Worm (Caenorhabditis elegans) whole organism, young adult: ENCODE measurements around the gene F32D8.11.

Source experiments
- F55B11.4 ChIP-seq: sonication (generic microtip); optimal IDR thresholded peaks from 2 replicates; lab custom pipeline; 2016; ENCODE audit warnings: missing compliant biosample characterization, missing genetic modification characterization, borderline replicate concordance; ENCODE audit not compliant: insufficient read depth
- T07F8.4 ChIP-seq: sonication (generic microtip); optimal IDR thresholded peaks from 2 replicates; lab custom pipeline; 2016; ENCODE audit warnings: mild to moderate bottlenecking, missing genetic modification characterization, moderate library complexity, missing compliant biosample characterization
- dpl-1 ChIP-seq: fragments of 150-350 bp; optimal IDR thresholded peaks from 2 replicates; lab custom pipeline; 2014; ENCODE audit warnings: missing biosample characterization, missing genetic modification reagents, missing genetic modification characterization
- lsl-1 ChIP-seq: fragments of 200-800 bp; sonication (Bioruptor generic); optimal IDR thresholded peaks from 2 replicates; lab custom pipeline; 2018; ENCODE audit warnings: mild to moderate bottlenecking, missing genetic modification characterization, moderate library complexity, missing compliant biosample characterization
- mel-28 ChIP-seq: sonication (generic microtip); optimal IDR thresholded peaks from 2 replicates; lab custom pipeline; 2016; ENCODE audit warnings: borderline replicate concordance, mild to moderate bottlenecking, missing genetic modification characterization, missing compliant biosample characterization
- nhr-90 ChIP-seq: sonication (generic microtip); optimal IDR thresholded peaks from 2 replicates; lab custom pipeline; 2016; ENCODE audit warnings: missing genotype, mild to moderate bottlenecking, missing genetic modification characterization, missing compliant biosample characterization
- pha-4 ChIP-seq: fragments of 150-350 bp; sonication (generic microtip); optimal IDR thresholded peaks from 2 replicates; lab custom pipeline; 2014; ENCODE audit warnings: missing biosample characterization, missing genetic modification reagents, missing genetic modification characterization
- zfh-2 ChIP-seq: fragments of 200-800 bp; sonication (Bioruptor generic); conservative IDR thresholded peaks from 2 replicates; pipeline ENCODE4 v1.3.6; 2022; ENCODE audit warnings: missing genetic modification reagents, missing genetic modification characterization, missing compliant biosample characterization
- ztf-22 ChIP-seq: fragments of 200-800 bp; sonication (Bioruptor generic); optimal IDR thresholded peaks from 2 replicates; lab custom pipeline; 2018; ENCODE audit warnings: mild to moderate bottlenecking, missing genetic modification characterization, moderate library complexity, missing compliant biosample characterization

DNA sequence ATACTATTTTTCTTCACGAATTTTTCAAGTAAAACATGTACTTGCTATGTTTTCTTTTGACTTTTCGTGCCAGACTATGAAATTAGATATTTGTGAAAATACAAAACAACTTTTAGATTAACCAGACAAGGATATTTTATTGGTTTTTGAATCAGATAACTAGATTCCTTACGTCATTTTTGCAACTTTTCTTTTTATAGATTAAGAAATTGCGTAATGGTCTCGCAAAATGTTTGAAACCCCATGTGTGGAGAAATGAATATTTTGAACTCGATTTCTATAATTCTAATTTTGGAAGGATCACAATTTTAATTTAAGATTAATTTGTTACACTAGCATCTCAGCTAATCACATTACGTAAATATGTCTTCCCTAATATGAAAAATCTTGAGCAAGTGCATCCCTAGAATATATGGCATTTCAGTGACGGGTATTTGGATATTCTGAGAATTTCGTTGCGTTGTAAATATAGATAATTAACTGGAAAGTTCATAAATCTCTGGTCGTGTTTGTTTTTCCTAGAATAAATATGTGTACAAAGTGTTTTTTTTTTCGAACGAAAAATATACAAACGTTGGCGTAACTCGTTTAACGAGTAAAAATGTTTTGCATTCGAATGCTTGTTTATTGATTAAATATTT lies 26.4 kb downstream of the F32D8.11 start:
- no peak for TF ChIP-seq T07F8.4 (tag; lab: Kevin White, UChicago)
- TF ChIP-seq zfh-2 (GFP tag; lab: Robert Waterston, UW) = no peak
- no peak for TF ChIP-seq lsl-1 (GFP tag; lab: Kevin White, UChicago)
- TF ChIP-seq nhr-90 (tag; lab: Kevin White, UChicago) = no peak
- TF ChIP-seq dpl-1 = no peak
- TF ChIP-seq pha-4 (tag; lab: Kevin White, UChicago) = no peak
- no peak for TF ChIP-seq ztf-22
- no peak for TF ChIP-seq F55B11.4 (tag; lab: Kevin White, UChicago)
- TF ChIP-seq mel-28 (tag; lab: Kevin White, UChicago) = no peak
